Worm (Caenorhabditis elegans): ENCODE results near the gene B0454.6.

The B0454.6 gene

DNA sequence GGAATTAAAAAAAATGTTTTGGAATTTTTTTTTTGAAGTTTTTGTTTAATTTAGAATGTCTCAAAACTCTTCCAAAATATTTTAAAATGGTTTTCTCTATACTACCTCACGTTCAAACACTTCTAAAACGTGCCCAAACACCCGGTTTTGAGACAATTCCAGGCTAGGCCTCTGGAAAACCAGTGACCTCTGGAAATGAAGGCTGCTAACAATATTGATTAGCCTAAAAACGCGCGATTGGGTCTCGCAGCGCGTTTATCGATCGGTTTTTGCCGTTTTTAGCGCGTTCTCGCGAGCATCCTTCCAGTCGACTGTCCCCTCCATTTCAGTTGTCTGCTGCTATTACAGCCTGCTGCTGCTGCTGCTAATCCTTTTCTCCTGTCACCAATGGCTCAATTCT is 28.2 kb downstream of the B0454.6 start, which contains the start of gene Y25C1A.6:
Gene Y25C1A.6, plus strand, starts transcription at position 301 of the 400 bp plus-strand sequence.
- TF ChIP-seq unc-39 (tag; optimal IDR thresholded peaks at IDR 0.05): no peak
- no peak for TF ChIP-seq alr-1 (tag; optimal IDR thresholded peaks at IDR 0.05)
- TF ChIP-seq lsy-2 (tag; optimal IDR thresholded peaks at IDR 0.05): no peak
- TF ChIP-seq egl-27 (tag; optimal IDR thresholded peaks at IDR 0.05): no peak
- TF ChIP-seq nhr-12 (tag; optimal IDR thresholded peaks at IDR 0.05): no peak
- TF ChIP-seq R02D3.7 (tag; optimal IDR thresholded peaks at IDR 0.05): no peak
- TF ChIP-seq skn-1 (tag; optimal IDR thresholded peaks at IDR 0.05): no peak
- no peak for TF ChIP-seq F13H6.1 (tag; optimal IDR thresholded peaks at IDR 0.05)
- TF ChIP-seq ztf-4 (tag; optimal IDR thresholded peaks at IDR 0.05): no peak
- no peak for TF ChIP-seq sma-9 (GFP tag; optimal IDR thresholded peaks at IDR 0.05)
- no peak for TF ChIP-seq sma-9 (tag; optimal IDR thresholded peaks at IDR 0.05)
- no peak for TF ChIP-seq gmeb-1 (tag; optimal IDR thresholded peaks at IDR 0.05)

DNA sequence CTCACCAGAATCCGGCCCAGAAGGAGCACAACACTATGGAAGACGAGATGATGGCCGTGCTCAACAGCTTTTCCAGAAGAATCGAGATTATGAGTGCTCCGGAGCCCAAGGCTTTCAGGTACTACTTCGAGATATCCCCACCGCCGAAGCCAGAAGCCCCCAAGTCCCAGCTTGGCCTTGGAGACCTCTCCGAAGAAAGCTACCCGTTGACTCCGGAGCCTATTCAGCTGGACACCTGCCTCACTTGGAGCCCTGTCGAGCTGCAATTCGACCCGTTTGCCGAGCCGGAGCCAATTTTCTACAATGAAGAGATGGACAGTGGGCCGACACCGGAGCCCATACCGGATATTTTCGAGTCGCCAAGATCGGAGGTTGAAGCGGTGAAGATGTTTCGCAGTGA is 29.0 kb downstream of the B0454.6 start:
- TF ChIP-seq nhr-77 (tag; optimal IDR thresholded peaks at IDR 0.05) (no peak), crh-2 (tag; optimal IDR thresholded peaks at IDR 0.05) (no peak), nhr-6 (tag; optimal IDR thresholded peaks at IDR 0.05) (no peak), F13H6.1 (tag; optimal IDR thresholded peaks at IDR 0.05) (no peak), sma-3 (GFP tag; optimal IDR thresholded peaks at IDR 0.05) (no peak), nhr-129 (tag; optimal IDR thresholded peaks at IDR 0.05) (no peak), R02D3.7 (tag; optimal IDR thresholded peaks at IDR 0.05) (no peak)

DNA sequence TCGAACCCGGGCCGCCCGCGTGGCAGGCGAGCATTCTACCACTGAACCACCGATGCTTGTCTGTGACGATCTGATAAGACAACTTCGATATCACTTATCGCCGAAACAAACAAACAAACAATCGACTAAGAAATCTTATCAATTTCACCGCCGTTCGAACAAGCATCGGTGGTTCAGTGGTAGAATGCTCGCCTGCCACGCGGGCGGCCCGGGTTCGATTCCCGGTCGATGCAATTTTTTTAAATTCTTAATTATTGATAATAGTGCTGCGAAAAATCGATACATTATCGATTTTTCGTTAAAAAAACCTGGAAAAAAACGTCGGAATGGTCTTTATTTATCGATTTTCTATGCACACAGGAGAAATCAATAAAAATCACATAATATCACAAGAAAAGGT is 29.6 kb downstream of the B0454.6 start:
- peak in 1 of 2 experiments; percentile 42 for TF ChIP-seq lsy-2 (tag; optimal IDR thresholded peaks at IDR 0.05)
- peak; percentile 3 for TF ChIP-seq gmeb-1 (tag; optimal IDR thresholded peaks at IDR 0.05)
- no peak for TF ChIP-seq ama-1 (optimal IDR thresholded peaks at IDR 0.05)
- no peak for TF ChIP-seq sma-9 (GFP tag; optimal IDR thresholded peaks at IDR 0.05)
- no peak for TF ChIP-seq sma-9 (tag; optimal IDR thresholded peaks at IDR 0.05)
- no peak for TF ChIP-seq egl-27 (tag; optimal IDR thresholded peaks at IDR 0.05)
- no peak for TF ChIP-seq ceh-82 (tag; optimal IDR thresholded peaks at IDR 0.05)
- peak; percentile 8 for TF ChIP-seq fos-1 (tag; optimal IDR thresholded peaks at IDR 0.05)
- no peak for TF ChIP-seq nhr-12 (tag; optimal IDR thresholded peaks at IDR 0.05)
- TF ChIP-seq R02D3.7 (tag; optimal IDR thresholded peaks at IDR 0.05): no peak
- no peak for TF ChIP-seq nhr-237 (tag; optimal IDR thresholded peaks at IDR 0.05)
- TF ChIP-seq sma-3 (GFP tag; optimal IDR thresholded peaks at IDR 0.05): peak; percentile 45
- TF ChIP-seq crh-2 (tag; optimal IDR thresholded peaks at IDR 0.05): peak; percentile 71

DNA sequence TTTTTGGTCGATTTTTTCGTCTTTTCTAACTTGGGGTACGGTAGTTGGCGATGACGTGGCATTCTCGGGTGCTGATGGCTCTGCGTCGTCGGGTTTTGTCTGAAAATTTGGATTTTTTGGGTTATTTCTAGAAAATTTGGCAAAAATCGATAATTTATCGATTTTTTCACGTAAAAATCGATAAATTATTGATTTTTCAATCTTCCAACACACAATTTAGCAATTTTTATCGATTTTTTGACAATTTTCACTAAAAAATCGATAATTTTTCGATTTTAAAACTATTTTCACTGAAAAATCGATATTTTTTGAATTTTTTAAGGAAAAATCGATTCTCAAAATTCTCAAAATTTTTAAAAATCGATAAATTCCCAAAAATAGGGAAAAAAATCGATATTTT is 30.3 kb downstream of the B0454.6 start:
- TF ChIP-seq sem-4 (tag; optimal IDR thresholded peaks at IDR 0.05): no peak
- no peak for TF ChIP-seq nhr-6 (tag; optimal IDR thresholded peaks at IDR 0.05)

DNA sequence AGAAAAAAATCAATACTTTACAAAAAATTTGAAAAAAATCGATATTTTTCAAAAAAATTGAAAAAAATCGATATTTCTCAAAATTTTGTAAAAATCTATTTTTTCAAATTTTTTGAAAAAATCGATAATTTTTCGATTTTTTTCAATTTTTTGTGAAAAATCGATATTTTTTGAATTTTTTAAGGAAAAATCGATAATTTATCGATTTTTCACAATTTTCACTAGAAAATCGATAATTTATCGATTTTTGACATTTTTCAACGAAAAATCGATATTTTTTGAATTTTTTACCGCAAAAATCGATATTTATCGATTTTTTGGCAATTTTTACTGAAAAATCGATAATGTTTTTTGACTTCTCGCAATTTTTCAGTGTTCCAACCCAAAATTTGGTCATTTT is 30.8 kb downstream of the B0454.6 start:
- TF ChIP-seq nhr-12 (tag; optimal IDR thresholded peaks at IDR 0.05): no peak
- no peak for TF ChIP-seq snpc-4 (tag; optimal IDR thresholded peaks at IDR 0.05)
- no peak for TF ChIP-seq lsy-2 (tag; optimal IDR thresholded peaks at IDR 0.05)
- TF ChIP-seq skn-1 (tag; optimal IDR thresholded peaks at IDR 0.05): no peak
- TF ChIP-seq elt-3 (tag; optimal IDR thresholded peaks at IDR 0.05): no peak
- no peak for TF ChIP-seq ceh-16 (tag; optimal IDR thresholded peaks at IDR 0.05)
- TF ChIP-seq mdl-1 (tag; optimal IDR thresholded peaks at IDR 0.05): no peak
- TF ChIP-seq gmeb-1 (tag; optimal IDR thresholded peaks at IDR 0.05): no peak
- TF ChIP-seq ceh-82 (tag; optimal IDR thresholded peaks at IDR 0.05): no peak
- no peak for TF ChIP-seq lin-39 (tag; optimal IDR thresholded peaks at IDR 0.05)
- TF ChIP-seq sma-3 (GFP tag; optimal IDR thresholded peaks at IDR 0.05): no peak
- TF ChIP-seq nhr-11 (tag; optimal IDR thresholded peaks at IDR 0.05): no peak

DNA sequence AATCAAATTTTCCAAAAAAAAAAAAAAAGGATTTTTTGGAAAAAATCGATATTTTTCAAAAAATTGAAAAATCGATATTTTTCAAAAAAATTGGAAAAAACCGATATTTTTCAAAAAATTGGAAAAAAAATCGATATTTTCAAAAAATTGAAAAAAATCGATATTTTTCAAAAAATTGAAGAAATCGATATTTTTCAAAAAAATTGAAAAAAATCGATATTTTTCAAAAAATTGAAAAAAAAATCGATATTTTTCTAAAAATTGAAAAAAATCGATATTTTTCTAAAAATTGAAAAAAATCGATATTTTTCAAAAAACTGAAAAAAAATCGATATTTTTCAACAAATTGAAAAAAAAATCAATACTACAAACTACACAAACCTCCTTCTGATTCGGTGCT is 31.4 kb downstream of the B0454.6 start:
- TF ChIP-seq lsy-2 (tag; optimal IDR thresholded peaks at IDR 0.05): no peak
- TF ChIP-seq mab-5 (tag; optimal IDR thresholded peaks at IDR 0.05): no peak
- no peak for TF ChIP-seq sma-3 (GFP tag; optimal IDR thresholded peaks at IDR 0.05)
- TF ChIP-seq mdl-1 (tag; optimal IDR thresholded peaks at IDR 0.05): no peak
- TF ChIP-seq lin-11 (tag; optimal IDR thresholded peaks at IDR 0.05): no peak

DNA sequence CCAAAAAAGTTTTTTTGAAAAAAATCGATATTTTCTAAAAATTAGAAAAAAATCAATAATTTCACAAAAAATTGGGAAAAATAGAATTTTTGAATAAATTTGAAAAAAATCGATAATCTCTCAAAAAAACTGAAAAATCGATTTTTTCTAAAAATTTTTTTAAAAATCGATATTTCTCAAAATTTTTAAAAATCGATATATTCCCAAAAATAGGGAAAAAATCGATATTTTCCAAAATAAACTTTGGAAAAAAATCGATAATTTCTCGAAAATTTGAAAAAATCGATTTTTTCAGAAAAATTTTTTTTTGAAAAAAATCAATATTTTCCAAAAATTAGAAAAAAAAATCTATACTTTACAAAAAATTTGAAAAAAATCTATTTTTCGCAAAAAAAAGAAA is 32.1 kb downstream of the B0454.6 start:
- no peak for TF ChIP-seq nhr-129 (tag; optimal IDR thresholded peaks at IDR 0.05)
- TF ChIP-seq ceh-82 (tag; optimal IDR thresholded peaks at IDR 0.05): no peak
- TF ChIP-seq nhr-25 (tag; optimal IDR thresholded peaks at IDR 0.05): no peak
- TF ChIP-seq lsy-2 (tag; optimal IDR thresholded peaks at IDR 0.05): no peak
- TF ChIP-seq nhr-77 (tag; optimal IDR thresholded peaks at IDR 0.05): no peak
- TF ChIP-seq sma-3 (GFP tag; optimal IDR thresholded peaks at IDR 0.05): no peak
- TF ChIP-seq zag-1 (tag; optimal IDR thresholded peaks at IDR 0.05): no peak
- no peak for TF ChIP-seq R02D3.7 (tag; optimal IDR thresholded peaks at IDR 0.05)
- no peak for TF ChIP-seq lin-11 (tag; optimal IDR thresholded peaks at IDR 0.05)
- TF ChIP-seq alr-1 (tag; optimal IDR thresholded peaks at IDR 0.05): no peak
- no peak for TF ChIP-seq lin-39 (tag; optimal IDR thresholded peaks at IDR 0.05)
- no peak for TF ChIP-seq nhr-10 (tag; optimal IDR thresholded peaks at IDR 0.05)
- TF ChIP-seq nhr-21 (tag; optimal IDR thresholded peaks at IDR 0.05): no peak
- no peak for TF ChIP-seq mbf-1 (tag; optimal IDR thresholded peaks at IDR 0.05)
- no peak for TF ChIP-seq blmp-1 (tag; optimal IDR thresholded peaks at IDR 0.05; ENCODE audit: insufficient read depth)
- TF ChIP-seq fos-1 (tag; optimal IDR thresholded peaks at IDR 0.05): no peak
